Fruit fly (Drosophila melanogaster): ENCODE data around the gene rdgA.

Gene rdgA

dm6 chrX:9060078-9060477 is 153.2 kb downstream of the rdgA start (continued):
- TF ChIP-seq Sox102F (GFP tag; optimal IDR thresholded peaks at IDR 0.05) (peak; percentile 89), CG16779 (GFP tag; IDR thresholded peaks at IDR 0.05) (no peak), GATAe (GFP tag; conservative IDR thresholded peaks at IDR 0.05) (no peak), Atf6 (GFP tag; IDR thresholded peaks at IDR 0.05) (peak; percentile 70; the same call in 1 of the 2 replicates), Usf (GFP tag; optimal IDR thresholded peaks at IDR 0.05) (no peak), CG3847 (GFP tag; IDR thresholded peaks at IDR 0.05) (peak; percentile 47; the same call in 1 of the 2 replicates), CG11085 (GFP tag; IDR thresholded peaks at IDR 0.05) (no peak), gt (GFP tag; IDR thresholded peaks at IDR 0.05) (no peak), hbn (GFP tag; IDR thresholded peaks at IDR 0.05; ENCODE audit: partially characterized antibody) (no peak), NFAT (GFP tag; IDR thresholded peaks at IDR 0.05) (0 out of 2 replicates have a peak, but pooled peaks have one; percentile 49), CHES-1-like (GFP tag; optimal IDR thresholded peaks at IDR 0.05) (peak; percentile 6), Dip3 (GFP tag; optimal IDR thresholded peaks at IDR 0.05) (peak; percentile 37), Hr39 (optimal IDR thresholded peaks at IDR 0.05) (no peak), Aef1 (GFP tag; IDR thresholded peaks at IDR 0.05) (peak; percentile 69), sisA (GFP tag; IDR thresholded peaks at IDR 0.05) (peak; percentile 66), CG12769 (tag; optimal IDR thresholded peaks at IDR 0.05) (peak; percentile 88), CG13296 (GFP tag; optimal IDR thresholded peaks at IDR 0.05) (peak; percentile 80), CG2120 (GFP tag; optimal IDR thresholded peaks at IDR 0.05) (peak; percentile 59), fd3F (GFP tag; optimal IDR thresholded peaks at IDR 0.05) (peak; percentile 75), CG15514 (GFP tag; optimal IDR thresholded peaks at IDR 0.05) (peak; percentile 59), CG31388 (GFP tag; optimal IDR thresholded peaks at IDR 0.05) (no peak), CG7839 (tag; optimal IDR thresholded peaks at IDR 0.05) (peak; percentile 75), slbo (GFP tag; IDR thresholded peaks at IDR 0.05) (peak; percentile 66), lov (optimal IDR thresholded peaks at IDR 0.05) (no peak), lov (GFP tag; IDR thresholded peaks at IDR 0.05) (0 out of 3 replicates have a peak, but pooled peaks have one; percentile 49), D19A (tag; optimal IDR thresholded peaks at IDR 0.05) (peak; percentile 72), tgo (GFP tag; IDR thresholded peaks at IDR 0.05) (peak; percentile 76), CG8089 (GFP tag; optimal IDR thresholded peaks at IDR 0.05) (peak; percentile 47), Gug (GFP tag; IDR thresholded peaks at IDR 0.05) (no peak), tna (GFP tag; IDR thresholded peaks at IDR 0.05; ENCODE audit: partially characterized antibody) (no peak), PHDP (tag; optimal IDR thresholded peaks at IDR 0.05) (peak; percentile 86), nmo (GFP tag; optimal IDR thresholded peaks at IDR 0.05) (peak; percentile 57), MBD-R2 (GFP tag; IDR thresholded peaks at IDR 0.05) (peak; percentile 25; the same call in 1 of the 2 replicates), CG4854 (GFP tag; optimal IDR thresholded peaks at IDR 0.05) (no peak), mld (GFP tag; IDR thresholded peaks at IDR 0.05; ENCODE audit: partially characterized antibody) (no peak), CG11695 (GFP tag; IDR thresholded peaks at IDR 0.05) (peak; percentile 78), Hr3 (GFP tag; optimal IDR thresholded peaks at IDR 0.05) (peak; percentile 59), al (GFP tag; IDR thresholded peaks at IDR 0.05) (no peak), CG11456 (GFP tag; IDR thresholded peaks at IDR 0.05) (no peak), pb (GFP tag; optimal IDR thresholded peaks at IDR 0.05) (no peak), Fer2 (tag; optimal IDR thresholded peaks at IDR 0.05) (peak; percentile 13), CG33213 (GFP tag; optimal IDR thresholded peaks at IDR 0.05) (no peak), CG3407 (GFP tag; optimal IDR thresholded peaks at IDR 0.05) (peak; percentile 57), CG10979 (tag; optimal IDR thresholded peaks at IDR 0.05) (peak; percentile 76), CG17829 (tag; optimal IDR thresholded peaks at IDR 0.05) (peak; percentile 55), org-1 (GFP tag; optimal IDR thresholded peaks at IDR 0.05) (peak; percentile 60), dmrt99B (tag; optimal IDR thresholded peaks at IDR 0.05) (peak; percentile 85), CG1603 (tag; optimal IDR thresholded peaks at IDR 0.05) (peak; percentile 90), CG17359 (tag; optimal IDR thresholded peaks at IDR 0.05) (peak; percentile 87), HLH3B (GFP tag; IDR thresholded peaks at IDR 0.05) (peak; percentile 81), Dek (tag; optimal IDR thresholded peaks at IDR 0.05) (peak; percentile 74), CG2129 (GFP tag; IDR thresholded peaks at IDR 0.05; ENCODE audit: partially characterized antibody) (no peak)

Measured in whole organism, embryonic.